Fruit fly (Drosophila melanogaster) whole organism, wandering third instar larva: ENCODE results near the gene Uqcc1.

Source experiments
- Dif ChIP-seq: fragments of 200-275, 200-300 bp; sonication (Bioruptor generic); optimal IDR thresholded peaks from 2 replicates; lab custom pipeline; 2018; ENCODE audit warnings: missing biosample characterization, missing genetic modification characterization; ENCODE audit not compliant: partially characterized antibody
- Mio ChIP-seq: sonication (Bioruptor generic); optimal IDR thresholded peaks from 2 replicates; lab custom pipeline; 2016; ENCODE audit warnings: missing biosample characterization, missing genetic modification characterization
- OdsH ChIP-seq: fragments of 200-800 bp; sonication (Bioruptor generic); optimal IDR thresholded peaks from 2 replicates; lab custom pipeline; 2016; ENCODE audit warnings: missing biosample characterization, mild to moderate bottlenecking, missing genetic modification characterization
- br ChIP-seq: fragments of 200-800 bp; sonication (Bioruptor generic); optimal IDR thresholded peaks from 2 replicates; lab custom pipeline; 2016; ENCODE audit warnings: missing biosample characterization, missing genetic modification characterization
- psq ChIP-seq: fragments of 200-800 bp; sonication (Bioruptor generic); optimal IDR thresholded peaks from 3 replicates; lab custom pipeline; 2017; ENCODE audit warnings: missing biosample characterization, mild to moderate bottlenecking, missing genetic modification characterization, moderate library complexity
- usp ChIP-seq: fragments of >200 bp; optimal IDR thresholded peaks from 2 replicates; lab custom pipeline; 2017; ENCODE audit warnings: missing biosample characterization, missing genetic modification characterization

DNA sequence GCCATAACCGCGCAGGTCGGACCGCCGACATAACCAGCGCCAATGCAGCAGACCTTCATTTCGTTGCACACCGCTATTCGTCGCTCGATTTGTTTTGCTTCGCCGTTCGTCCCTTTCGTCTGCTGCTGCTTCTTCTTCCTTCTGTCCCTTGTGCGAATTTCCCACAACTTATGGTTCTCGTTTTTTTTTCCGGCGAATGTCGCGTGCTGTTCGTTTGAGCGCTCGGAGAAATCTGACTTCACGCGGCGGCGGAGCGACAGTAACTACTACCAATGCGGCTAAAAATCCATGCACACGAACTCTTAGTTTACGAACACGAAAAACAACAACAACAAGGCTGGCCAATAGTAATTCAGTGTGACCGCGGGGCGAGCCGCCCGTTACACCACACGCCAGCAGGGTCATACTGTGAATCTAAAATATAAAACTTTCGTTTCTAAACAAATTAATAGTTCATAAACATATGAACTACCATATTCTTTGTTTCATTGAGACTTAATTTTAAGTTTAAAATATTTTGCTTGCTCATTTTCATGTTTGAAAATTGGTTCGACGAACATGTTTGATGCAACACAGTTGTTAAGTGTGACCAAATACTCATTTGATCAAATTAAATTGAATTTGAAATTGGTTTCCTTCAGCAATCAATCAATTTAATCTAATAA lies 6.7 kb upstream of the Uqcc1 start, which contains the start of gene sgl:
- peak; percentile 26 for TF ChIP-seq Dif (GFP tag; lab: Kevin White, UChicago)
- no peak for TF ChIP-seq Mio
- TF ChIP-seq psq (GFP tag; lab: Kevin White, UChicago) = peak; percentile 100
- peak; percentile 22 for TF ChIP-seq OdsH (GFP tag; lab: Kevin White, UChicago)
- peak; percentile 59 for TF ChIP-seq br (GFP tag; lab: Kevin White, UChicago)
- TF ChIP-seq usp (GFP tag; lab: Kevin White, UChicago) = no peak
